Worm (Caenorhabditis elegans): ENCODE data around the gene C16C8.8.

ce11 chrII:3502011-3502410 lies 40.5 kb upstream of the C16C8.8 start:
- no peak for TF ChIP-seq sma-9 (GFP tag; optimal IDR thresholded peaks at IDR 0.05)
- TF ChIP-seq sma-9 (tag; optimal IDR thresholded peaks at IDR 0.05), result no peak
- TF ChIP-seq ZK546.5 (tag; optimal IDR thresholded peaks at IDR 0.05), result no peak
- TF ChIP-seq mdl-1 (tag; optimal IDR thresholded peaks at IDR 0.05), result no peak
- TF ChIP-seq nhr-12 (tag; optimal IDR thresholded peaks at IDR 0.05), result no peak
- no peak for TF ChIP-seq lin-13 (GFP tag; optimal IDR thresholded peaks at IDR 0.05)
- TF ChIP-seq ztf-11 (tag; optimal IDR thresholded peaks at IDR 0.05), result no peak
- no peak for TF ChIP-seq nhr-11 (tag; optimal IDR thresholded peaks at IDR 0.05)

Data from whole organism, L2 larva.